Worm (Caenorhabditis elegans): ENCODE results near the gene pdcd-2.
"Not testable (repeated sequence)": the region's sequence is repeated elsewhere in the genome, so short reads cannot be mapped to it uniquely, and the experiment has no call there.

The pdcd-2 gene

ce11 chrIII:4428797-4429196 is 10.9 kb upstream of the pdcd-2 start (continued):
- TF ChIP-seq F26F4.8 (GFP tag; conservative IDR thresholded peaks at IDR 0.05) (peak; percentile 60; the same call in 1 of the 2 replicates), ceh-82 (tag; optimal IDR thresholded peaks at IDR 0.05) (no peak), dpl-1 (GFP tag; optimal IDR thresholded peaks at IDR 0.05) (no peak), tra-1 (GFP tag; IDR thresholded peaks at IDR 0.05) (peak; percentile 32; the same call in 1 of the 2 replicates), unc-130 (GFP tag; optimal IDR thresholded peaks at IDR 0.05) (peak; percentile 34), pha-4 (GFP tag; IDR thresholded peaks at IDR 0.05) (peak; percentile 78; the same call in 1 of the 2 replicates), pha-4 (tag; optimal IDR thresholded peaks at IDR 0.05) (no peak), nhr-48 (tag; optimal IDR thresholded peaks at IDR 0.05) (peak; percentile 1), ceh-32 (tag; optimal IDR thresholded peaks at IDR 0.05; ENCODE audit: poor library complexity) (no peak), nhr-41 (GFP tag; IDR thresholded peaks at IDR 0.05) (no peak), Y5F2A.4 (GFP tag; optimal IDR thresholded peaks at IDR 0.05) (no peak)

- TF ChIP-seq dmd-9 (GFP tag; IDR thresholded peaks at IDR 0.05) (peak; percentile 69; the same call in 1 of the 2 replicates), duxl-1 (tag; optimal IDR thresholded peaks at IDR 0.05; ENCODE audit: poor library complexity) (peak; percentile 29), F26F4.8 (GFP tag; conservative IDR thresholded peaks at IDR 0.05) (peak; percentile 81), php-3 (GFP tag; IDR thresholded peaks at IDR 0.05) (peak; percentile 79), madf-9 (GFP tag; conservative IDR thresholded peaks at IDR 0.05) (peak; percentile 85), daf-19 (GFP tag; conservative IDR thresholded peaks at IDR 0.05) (peak; percentile 87), Y75B8A.6 (GFP tag; IDR thresholded peaks at IDR 0.05) (peak; percentile 74; the same call in 1 of the 2 replicates), dpl-1 (GFP tag; optimal IDR thresholded peaks at IDR 0.05) (peak; percentile 14), F44E2.7 (GFP tag; IDR thresholded peaks at IDR 0.05) (0 out of 2 replicates have a peak, but pooled peaks have one; percentile 83), ceh-44 (GFP tag; IDR thresholded peaks at IDR 0.05) (0 out of 2 replicates have a peak, but pooled peaks have one; percentile 40), egl-43 (GFP tag; IDR thresholded peaks at IDR 0.05) (peak; percentile 93), lin-38 (GFP tag; IDR thresholded peaks at IDR 0.05) (peak; percentile 83), zfp-3 (GFP tag; conservative IDR thresholded peaks at IDR 0.05) (peak; percentile 76), vab-7 (GFP tag; IDR thresholded peaks at IDR 0.05) (peak; percentile 89), nhr-41 (GFP tag; IDR thresholded peaks at IDR 0.05) (0 out of 2 replicates have a peak, but pooled peaks have one; percentile 28), snpc-1.2 (GFP tag; IDR thresholded peaks at IDR 0.05) (peak; percentile 86), mdt-29 (GFP tag; IDR thresholded peaks at IDR 0.05) (0 out of 2 replicates have a peak, but pooled peaks have one; percentile 31), Y48G9A.11 (GFP tag; IDR thresholded peaks at IDR 0.05) (peak; percentile 80), arid-1 (GFP tag; conservative IDR thresholded peaks at IDR 0.05) (peak; percentile 92), dmd-6 (GFP tag; IDR thresholded peaks at IDR 0.05) (peak; percentile 75), F49E8.2 (tag; optimal IDR thresholded peaks at IDR 0.05; ENCODE audit: borderline replicate concordance) (peak; percentile 0), lim-7 (GFP tag; IDR thresholded peaks at IDR 0.05) (peak; percentile 88), daf-16 (GFP tag; optimal IDR thresholded peaks at IDR 0.05) (peak in 1 of 2 experiments; percentile 8), mxl-2 (GFP tag; conservative IDR thresholded peaks at IDR 0.05) (0 out of 2 replicates have a peak, but pooled peaks have one; percentile 42), ctbp-1 (GFP tag; IDR thresholded peaks at IDR 0.05) (peak; percentile 79), mes-2 (tag; optimal IDR thresholded peaks at IDR 0.05; ENCODE audit: poor library complexity, severe bottlenecking) (peak; percentile 48), pha-4 (GFP tag; IDR thresholded peaks at IDR 0.05) (peak; percentile 90), ZK337.2 (GFP tag; IDR thresholded peaks at IDR 0.05) (0 out of 2 replicates have a peak, but pooled peaks have one; percentile 6), lin-1 (GFP tag; IDR thresholded peaks at IDR 0.05) (peak; percentile 73; the same call in 1 of the 2 replicates), T26A8.4 (GFP tag; IDR thresholded peaks at IDR 0.05) (peak; percentile 83), snpc-4 (tag; optimal IDR thresholded peaks at IDR 0.05) (peak; percentile 82), Y105C5A.15 (GFP tag; IDR thresholded peaks at IDR 0.05) (peak; percentile 57; the same call in 1 of the 2 replicates), saeg-2 (GFP tag; IDR thresholded peaks at IDR 0.05) (peak; percentile 69; the same call in 1 of the 2 replicates), dmd-8 (GFP tag; IDR thresholded peaks at IDR 0.05) (peak; percentile 72), nhr-42 (GFP tag; IDR thresholded peaks at IDR 0.05) (peak; percentile 49; the same call in 1 of the 2 replicates), hmg-1.1 (GFP tag; IDR thresholded peaks at IDR 0.05) (peak; percentile 87), madf-5 (GFP tag; IDR thresholded peaks at IDR 0.05) (peak; percentile 60 to 80; a peak in 2 of 4 replicates), tra-1 (GFP tag; IDR thresholded peaks at IDR 0.05) (peak; percentile 91), spr-1 (tag; optimal IDR thresholded peaks at IDR 0.05) (peak; percentile 43)
- TF ChIP-seq daf-16, pha-4 (tag; optimal IDR thresholded peaks at IDR 0.05): not testable (repeated sequence)
Measured at ce11 chrIII:4426711-4427218, 8.9 kb upstream of the pdcd-2 start.

All from whole organism, L4 larva.